Worm (Caenorhabditis elegans) whole organism, mixed stage, embryonic: ENCODE data around the gene egas-2.

Experiments used
- bed-3 ChIP-seq: fragments of 200-800 bp; sonication (Bioruptor generic); optimal IDR thresholded peaks from 3 replicates; lab custom pipeline; 2018; ENCODE audit warnings: mild to moderate bottlenecking, missing genetic modification characterization, moderate library complexity, missing compliant biosample characterization
- ham-2 ChIP-seq: fragments of 200-800 bp; sonication (Bioruptor generic); optimal IDR thresholded peaks from 2 replicates; lab custom pipeline; 2018; ENCODE audit warnings: mild to moderate bottlenecking, missing genetic modification characterization, missing compliant biosample characterization
- nhr-2 ChIP-seq: fragments of 150-350 bp; optimal IDR thresholded peaks from 2 replicates; lab custom pipeline; 2014; ENCODE audit warnings: missing biosample characterization, missing genetic modification characterization
- nhr-28 ChIP-seq: fragments of 150-350 bp; optimal IDR thresholded peaks from 2 replicates; lab custom pipeline; 2014; ENCODE audit warnings: missing biosample characterization, missing genetic modification characterization
- nhr-76 ChIP-seq: sonication (generic microtip); optimal IDR thresholded peaks from 2 replicates; lab custom pipeline; 2017; ENCODE audit warnings: missing biosample characterization, missing genetic modification characterization
- sptf-1 ChIP-seq: sonication (generic microtip); optimal IDR thresholded peaks from 2 replicates; lab custom pipeline; 2017; ENCODE audit warnings: mild to moderate bottlenecking, missing genetic modification characterization, moderate library complexity, missing compliant biosample characterization
- unc-120 ChIP-seq: sonication (generic microtip); optimal IDR thresholded peaks from 2 replicates; lab custom pipeline; 2017; ENCODE audit warnings: missing genetic modification characterization, missing compliant biosample characterization; ENCODE audit not compliant: poor library complexity, severe bottlenecking

egas-2 gene

DNA sequence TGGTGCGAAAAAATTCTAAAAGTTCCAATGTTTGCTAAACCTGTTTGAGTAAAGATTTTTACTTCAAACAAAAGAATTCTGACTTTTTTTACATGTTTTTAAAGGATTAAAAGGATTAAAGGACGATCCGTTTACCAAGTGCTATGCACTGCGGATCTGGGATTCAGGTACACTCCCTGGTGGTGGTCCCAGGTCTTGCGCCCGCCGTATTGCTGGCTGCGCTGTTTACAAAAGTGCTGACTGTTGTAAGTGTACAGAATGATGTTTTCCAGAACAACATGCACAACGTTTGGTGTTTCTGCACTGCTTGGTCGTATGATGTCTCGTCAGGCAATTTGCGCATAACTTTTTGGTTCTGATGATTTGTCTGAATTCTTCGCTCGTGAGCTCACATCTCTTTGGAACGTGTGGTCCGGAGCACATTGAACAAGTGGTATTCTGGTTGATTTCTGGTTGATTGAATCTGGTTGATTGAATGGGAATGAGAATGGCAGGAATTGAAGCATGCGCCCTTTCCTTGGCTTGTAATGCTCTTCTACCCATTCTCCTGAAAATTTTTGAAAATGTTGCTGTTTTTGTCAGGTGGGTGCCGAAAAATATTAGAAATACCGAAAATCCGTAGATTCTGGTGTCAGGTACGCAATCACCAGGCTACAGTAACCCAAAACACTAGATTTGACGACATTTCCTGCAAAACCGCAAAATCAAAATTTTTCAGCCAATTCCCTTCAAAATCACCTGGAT lies 55.3 kb downstream of the egas-2 start:
- no peak for TF ChIP-seq nhr-76 (tag; lab: Kevin White, UChicago)
- no peak for TF ChIP-seq ham-2
- TF ChIP-seq nhr-2 (tag; lab: Kevin White, UChicago): no peak
- no peak for TF ChIP-seq nhr-28 (tag; lab: Kevin White, UChicago)
- TF ChIP-seq bed-3 (GFP tag; lab: Kevin White, UChicago): no peak
- TF ChIP-seq sptf-1 (tag; lab: Kevin White, UChicago): no peak
- no peak for TF ChIP-seq unc-120 (tag; lab: Kevin White, UChicago)
